Fruit fly (Drosophila melanogaster): ENCODE results near the gene red.

Gene red

DNA sequence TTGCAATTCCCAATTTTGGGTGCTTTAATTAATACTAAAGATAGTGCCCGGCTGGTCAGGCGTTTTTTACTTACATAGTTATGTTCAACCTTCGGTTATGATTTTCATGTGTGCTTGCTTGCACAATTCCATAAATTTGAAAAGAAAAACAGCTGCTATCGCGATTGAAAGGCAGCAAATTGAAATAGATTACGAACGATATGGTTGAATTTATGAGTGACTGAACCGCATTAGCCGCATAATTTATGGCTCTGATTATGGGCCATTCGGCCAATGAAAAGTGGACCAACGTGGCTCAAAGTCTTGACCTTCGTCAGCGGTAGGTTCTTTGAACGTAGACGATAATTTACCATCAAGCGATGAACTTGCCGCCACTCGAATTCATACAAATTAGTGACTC, 7.3 kb downstream of the red start:
- TF ChIP-seq CG1620 (GFP tag; optimal IDR thresholded peaks at IDR 0.05) (no peak), cnc (optimal IDR thresholded peaks at IDR 0.05) (no peak), kay (GFP tag; ENCODE audit: borderline replicate concordance) (no peak), Crg-1 (GFP tag; optimal IDR thresholded peaks at IDR 0.05) (no peak), CG7101 (tag; optimal IDR thresholded peaks at IDR 0.05) (no peak), CG11617 (GFP tag; optimal IDR thresholded peaks at IDR 0.05) (no peak), cic (GFP tag; optimal IDR thresholded peaks at IDR 0.05) (no peak), CG5204 (GFP tag; optimal IDR thresholded peaks at IDR 0.05) (no peak), CG7045 (GFP tag; optimal IDR thresholded peaks at IDR 0.05) (no peak), pad (GFP tag; optimal IDR thresholded peaks at IDR 0.05) (no peak), CG33017 (tag; optimal IDR thresholded peaks at IDR 0.05) (no peak), Clk (GFP tag; optimal IDR thresholded peaks at IDR 0.05) (no peak), CG14711 (tag; optimal IDR thresholded peaks at IDR 0.05) (no peak), CG12768 (GFP tag; optimal IDR thresholded peaks at IDR 0.05) (no peak), toe (GFP tag; optimal IDR thresholded peaks at IDR 0.05) (no peak), ovo (GFP tag; optimal IDR thresholded peaks at IDR 0.05) (no peak), Hr96 (GFP tag; optimal IDR thresholded peaks at IDR 0.05) (no peak)

DNA sequence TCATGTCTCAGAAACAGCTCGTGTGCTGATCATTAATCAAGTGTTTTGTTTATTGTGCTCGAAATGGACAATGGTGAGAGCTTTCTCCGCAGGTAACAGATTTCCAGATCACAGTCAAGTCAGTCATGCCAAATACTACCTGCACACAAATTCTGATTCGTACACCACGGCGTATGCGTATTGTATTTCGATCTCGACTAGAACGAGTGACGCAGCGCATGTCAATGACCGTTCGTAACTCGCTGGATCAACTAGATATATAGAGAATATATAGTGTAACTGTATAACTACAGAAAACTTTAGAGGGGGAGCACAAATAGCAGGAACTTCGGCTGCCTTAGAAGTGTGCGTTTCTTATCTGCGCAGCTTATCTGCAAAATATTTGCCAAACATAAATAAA, 7.8 kb downstream of the red start:
- TF ChIP-seq Hr96 (GFP tag; optimal IDR thresholded peaks at IDR 0.05) (no peak), CG14711 (tag; optimal IDR thresholded peaks at IDR 0.05) (no peak), cnc (optimal IDR thresholded peaks at IDR 0.05) (no peak)

dm6 chr3R:14297489-14297888, 8.6 kb downstream of the red start:
- no peak for TF ChIP-seq CG7045 (GFP tag; optimal IDR thresholded peaks at IDR 0.05)
- TF ChIP-seq CG1620 (GFP tag; optimal IDR thresholded peaks at IDR 0.05) = no peak
- TF ChIP-seq CG7101 (tag; optimal IDR thresholded peaks at IDR 0.05) = no peak
- no peak for TF ChIP-seq cnc (optimal IDR thresholded peaks at IDR 0.05)

DNA sequence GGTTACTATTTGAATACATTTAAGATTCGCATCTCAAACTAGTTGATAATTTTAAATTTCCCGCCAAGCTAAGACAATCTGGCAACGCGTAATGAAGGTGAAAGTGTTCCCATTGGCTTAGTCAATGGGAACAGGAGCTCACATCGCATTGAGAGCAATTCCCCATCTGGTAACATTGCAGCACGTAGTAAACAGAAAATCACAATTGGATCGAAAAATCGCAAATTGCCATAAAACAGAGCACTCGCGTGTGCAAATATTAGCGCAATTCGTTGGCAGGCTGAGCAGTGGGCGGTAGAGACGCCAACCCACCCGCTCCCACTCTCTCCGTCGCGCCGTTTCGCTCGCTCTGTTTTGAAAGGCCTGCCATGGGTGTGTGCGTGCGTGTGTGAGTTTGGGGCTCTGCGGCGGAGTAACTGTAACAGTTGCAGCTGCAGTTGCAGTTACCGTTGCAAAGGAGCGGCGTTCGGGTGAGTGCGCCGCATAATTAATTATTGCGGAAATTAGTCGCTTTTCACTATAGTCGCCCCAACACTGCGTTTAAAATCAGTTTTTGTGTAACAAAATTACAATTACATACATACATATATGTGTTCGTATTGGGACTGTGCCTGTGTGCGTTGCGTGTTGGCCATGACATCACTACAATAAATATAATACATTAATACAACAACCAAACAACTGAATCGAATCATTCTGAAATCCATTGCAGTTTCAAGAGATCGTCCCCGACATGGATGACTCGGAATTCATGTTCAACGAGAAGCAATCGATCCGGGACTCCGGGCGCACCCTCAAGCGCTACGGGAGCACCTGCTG, 9.4 kb downstream of the red start:
- TF ChIP-seq cic (GFP tag; optimal IDR thresholded peaks at IDR 0.05) (peak; percentile 94), Mnt (GFP tag; optimal IDR thresholded peaks at IDR 0.05) (peak; percentile 17), pad (GFP tag; optimal IDR thresholded peaks at IDR 0.05) (peak; percentile 68), CG12768 (GFP tag; optimal IDR thresholded peaks at IDR 0.05) (peak; percentile 39), Clk (GFP tag; optimal IDR thresholded peaks at IDR 0.05) (no peak), bab1 (GFP tag; optimal IDR thresholded peaks at IDR 0.05) (peak; percentile 56), tj (GFP tag; optimal IDR thresholded peaks at IDR 0.05) (peak; percentile 36), kay (GFP tag; ENCODE audit: borderline replicate concordance) (no peak), ovo (GFP tag; optimal IDR thresholded peaks at IDR 0.05) (peak; percentile 77), toe (GFP tag; optimal IDR thresholded peaks at IDR 0.05) (no peak)

- TF ChIP-seq Clk (GFP tag; optimal IDR thresholded peaks at IDR 0.05) = no peak
- TF ChIP-seq pad (GFP tag; optimal IDR thresholded peaks at IDR 0.05) = peak; percentile 21
- TF ChIP-seq CG5204 (GFP tag; optimal IDR thresholded peaks at IDR 0.05) = no peak
- no peak for TF ChIP-seq Crg-1 (GFP tag; optimal IDR thresholded peaks at IDR 0.05)
- no peak for TF ChIP-seq CG1620 (GFP tag; optimal IDR thresholded peaks at IDR 0.05)
- peak; percentile 45 for TF ChIP-seq CG12768 (GFP tag; optimal IDR thresholded peaks at IDR 0.05)
- TF ChIP-seq CG7045 (GFP tag; optimal IDR thresholded peaks at IDR 0.05) = peak; percentile 28
- peak; percentile 56 for TF ChIP-seq cic (GFP tag; optimal IDR thresholded peaks at IDR 0.05)
- TF ChIP-seq Hr96 (GFP tag; optimal IDR thresholded peaks at IDR 0.05) = no peak
- TF ChIP-seq CG14711 (tag; optimal IDR thresholded peaks at IDR 0.05) = peak; percentile 7
Observed at dm6 chr3R:14299891-14300290, 11.0 kb downstream of the red start.

dm6 chr3R:14302128-14302527, 13.3 kb downstream of the red start, which contains the start of gene IFT54:
Gene IFT54, plus strand, starts transcription at chr3R:14302428.
- TF ChIP-seq CG7101 (tag; optimal IDR thresholded peaks at IDR 0.05) = no peak
- no peak for TF ChIP-seq CG7045 (GFP tag; optimal IDR thresholded peaks at IDR 0.05)

- TF ChIP-seq CG7045 (GFP tag; optimal IDR thresholded peaks at IDR 0.05) (no peak), Crg-1 (GFP tag; optimal IDR thresholded peaks at IDR 0.05) (no peak), CG11617 (GFP tag; optimal IDR thresholded peaks at IDR 0.05) (no peak), toe (GFP tag; optimal IDR thresholded peaks at IDR 0.05) (no peak), pad (GFP tag; optimal IDR thresholded peaks at IDR 0.05) (peak; percentile 46), cnc (optimal IDR thresholded peaks at IDR 0.05) (peak; percentile 11 to 53)
Observed at dm6 chr3R:14307972-14308673, 19.3 kb downstream of the red start.
